Fruit fly (Drosophila melanogaster) whole organism, embryonic: ENCODE data around the gene Tehao.

Experiments used
- BtbVII ChIP-seq: fragments of 200-800 bp; sonication (Bioruptor generic); optimal IDR thresholded peaks from 3 replicates; lab custom pipeline; 2017; ENCODE audit warnings: missing biosample characterization, mild to moderate bottlenecking, missing genetic modification characterization
- CG12659 ChIP-seq: fragments of 200-800 bp; sonication (Bioruptor generic); optimal IDR thresholded peaks from 3 replicates; lab custom pipeline; 2017; ENCODE audit warnings: mild to moderate bottlenecking, missing biosample characterization, missing genetic modification reagents, missing genetic modification characterization
- CG13424 ChIP-seq: fragments of 200-800 bp; sonication (Bioruptor generic); optimal IDR thresholded peaks from 2 replicates; lab custom pipeline; 2019; ENCODE audit warnings: missing biosample characterization, mild to moderate bottlenecking, missing genetic modification characterization, moderate library complexity
- CG14667 ChIP-seq: fragments of 200-800 bp; sonication (Bioruptor generic); IDR thresholded peaks from 2 replicates; pipeline ENCODE4 v1.3.6; 2022; ENCODE audit warnings: missing biosample characterization, missing genetic modification characterization
- CG14710 ChIP-seq: fragments of 200-800 bp; sonication (Bioruptor generic); optimal IDR thresholded peaks from 3 replicates; lab custom pipeline; 2019; ENCODE audit warnings: missing biosample characterization, mild to moderate bottlenecking, missing genetic modification characterization, moderate library complexity
- CG15269 ChIP-seq: fragments of 200-800 bp; sonication (Bioruptor generic); optimal IDR thresholded peaks from 2 replicates; lab custom pipeline; 2018; ENCODE audit warnings: missing biosample characterization, mild to moderate bottlenecking, missing genetic modification characterization, moderate library complexity
- CG16815 ChIP-seq: fragments of 200-800 bp; sonication (Bioruptor generic); optimal IDR thresholded peaks from 3 replicates; lab custom pipeline; 2017; ENCODE audit warnings: missing biosample characterization, mild to moderate bottlenecking, missing genetic modification characterization
- CG16863 ChIP-seq: fragments of 200-800 bp; sonication (Bioruptor generic); optimal IDR thresholded peaks from 3 replicates; lab custom pipeline; 2016; ENCODE audit warnings: missing biosample characterization, missing genetic modification characterization
- CG2678 ChIP-seq: fragments of 200-800 bp; sonication (Bioruptor generic); optimal IDR thresholded peaks from 3 replicates; lab custom pipeline; 2019; ENCODE audit warnings: missing biosample characterization, mild to moderate bottlenecking, missing genetic modification characterization, moderate library complexity
- CG2889 ChIP-seq: fragments of 200-800 bp; sonication (Bioruptor generic); IDR thresholded peaks from 3 replicates; pipeline ENCODE4 v1.3.6; 2022; ENCODE audit warnings: missing biosample characterization, missing genetic modification characterization
- CG31224 ChIP-seq: fragments of 200-800 bp; sonication (Bioruptor generic); IDR thresholded peaks from 2 replicates; pipeline ENCODE4 v1.3.6; 2022; ENCODE audit warnings: missing biosample characterization, missing genetic modification characterization
- CG3281 ChIP-seq: fragments of 200-800 bp; sonication (Bioruptor generic); optimal IDR thresholded peaks from 3 replicates; lab custom pipeline; 2017; ENCODE audit warnings: missing biosample characterization, mild to moderate bottlenecking, missing genetic modification characterization
- CG34376 ChIP-seq: fragments of 200-800 bp; sonication (Bioruptor generic); optimal IDR thresholded peaks from 2 replicates; lab custom pipeline; 2018; ENCODE audit warnings: missing biosample characterization, mild to moderate bottlenecking, missing genetic modification characterization
- CG4730 ChIP-seq: fragments of 200-800 bp; sonication (Bioruptor generic); IDR thresholded peaks from 2 replicates; pipeline ENCODE4 v1.3.6; 2022; ENCODE audit warnings: missing biosample characterization, missing genetic modification characterization
- CG6854 ChIP-seq: fragments of 200-800 bp; sonication (Bioruptor generic); optimal IDR thresholded peaks from 3 replicates; lab custom pipeline; 2017; ENCODE audit warnings: missing biosample characterization, mild to moderate bottlenecking, missing genetic modification characterization
- CG7357 ChIP-seq: fragments of 200-800 bp; sonication (Bioruptor generic); IDR thresholded peaks from 3 replicates; pipeline ENCODE4 v1.3.6; 2022; ENCODE audit warnings: missing biosample characterization, missing genetic modification characterization
- CG7556 ChIP-seq: fragments of 200-800 bp; sonication (Bioruptor generic); optimal IDR thresholded peaks from 2 replicates; lab custom pipeline; 2017; ENCODE audit warnings: missing biosample characterization, mild to moderate bottlenecking, missing genetic modification characterization
- CG7839 ChIP-seq: fragments of 200-800 bp; sonication (Bioruptor generic); optimal IDR thresholded peaks from 3 replicates; lab custom pipeline; 2018; ENCODE audit warnings: missing biosample characterization, mild to moderate bottlenecking, missing genetic modification characterization, moderate library complexity
- CG8359 ChIP-seq: fragments of 200-800 bp; sonication (Bioruptor generic); optimal IDR thresholded peaks from 2 replicates; lab custom pipeline; 2017; ENCODE audit warnings: missing biosample characterization, mild to moderate bottlenecking, missing genetic modification characterization, borderline replicate concordance
- CG9817 ChIP-seq: fragments of 200-800 bp; sonication (Bioruptor generic); optimal IDR thresholded peaks from 2 replicates; lab custom pipeline; 2018; ENCODE audit warnings: missing biosample characterization, mild to moderate bottlenecking, missing genetic modification characterization, moderate library complexity
- CoRest ChIP-seq: fragments of 200-800 bp; sonication (Bioruptor generic); optimal IDR thresholded peaks from 3 replicates; lab custom pipeline; 2018; ENCODE audit warnings: missing biosample characterization, mild to moderate bottlenecking, missing genetic modification characterization, moderate library complexity
- Deaf1 ChIP-seq: fragments of 200-800 bp; optimal IDR thresholded peaks from 3 replicates; lab custom pipeline; 2019; ENCODE audit warnings: missing biosample characterization, mild to moderate bottlenecking, missing genetic modification characterization, moderate library complexity
- Doc3 ChIP-seq: fragments of 200-800 bp; sonication (Bioruptor generic); IDR thresholded peaks from 3 replicates; pipeline ENCODE4 v1.3.6; 2022; ENCODE audit warnings: missing biosample characterization, missing genetic modification characterization; ENCODE audit not compliant: partially characterized antibody
- Dref ChIP-seq: fragments of 200-800 bp; sonication (Bioruptor generic); IDR thresholded peaks from 2 replicates; pipeline ENCODE4 v1.3.6; 2022; ENCODE audit warnings: missing biosample characterization, missing genetic modification characterization
- Fer3 ChIP-seq: fragments of 200-800 bp; sonication (Bioruptor generic); optimal IDR thresholded peaks from 2 replicates; lab custom pipeline; 2018; ENCODE audit warnings: missing biosample characterization, mild to moderate bottlenecking, missing genetic modification characterization, moderate library complexity
- HLH54F ChIP-seq: fragments of 200-800 bp; sonication (Bioruptor generic); optimal IDR thresholded peaks from 3 replicates; lab custom pipeline; 2016; ENCODE audit warnings: missing biosample characterization, missing genetic modification characterization
- Hsf ChIP-seq: fragments of 200-800 bp; sonication (Bioruptor generic); optimal IDR thresholded peaks from 3 replicates; lab custom pipeline; 2016; ENCODE audit warnings: missing biosample characterization, missing genetic modification characterization
- Meics ChIP-seq: fragments of 200-800 bp; sonication (Bioruptor generic); optimal IDR thresholded peaks from 2 replicates; lab custom pipeline; 2017; ENCODE audit warnings: missing biosample characterization, mild to moderate bottlenecking, missing genetic modification characterization
- Pdp1 ChIP-seq, 2 experiments: fragments of 200-800 bp; sonication (Bioruptor generic); optimal IDR thresholded peaks; 3 replicates each; lab custom pipeline; 2016; ENCODE audit warnings: missing biosample characterization in 2 of 2, missing genetic modification characterization in 2 of 2, mild to moderate bottlenecking in 1 of 2, moderate library complexity in 1 of 2
- Rfx ChIP-seq: fragments of 200-800 bp; sonication (Bioruptor generic); IDR thresholded peaks from 2 replicates; pipeline ENCODE4 v1.3.6; 2022; ENCODE audit warnings: missing biosample characterization, missing genetic modification characterization
- Xbp1 ChIP-seq: fragments of 200-800 bp; sonication (Bioruptor generic); optimal IDR thresholded peaks from 3 replicates; lab custom pipeline; 2016; ENCODE audit warnings: missing biosample characterization, mild to moderate bottlenecking, missing genetic modification characterization
- bab2 ChIP-seq: fragments of 200-800 bp; sonication (Bioruptor generic); optimal IDR thresholded peaks from 2 replicates; lab custom pipeline; 2016; ENCODE audit warnings: missing biosample characterization, missing genetic modification characterization
- bcd ChIP-seq: fragments of 200-800 bp; sonication (Bioruptor generic); optimal IDR thresholded peaks from 2 replicates; lab custom pipeline; 2017; ENCODE audit warnings: missing biosample characterization, mild to moderate bottlenecking, missing genetic modification characterization
- chinmo ChIP-seq: fragments of 200-800 bp; sonication (Bioruptor generic); IDR thresholded peaks from 4 replicates; pipeline ENCODE4 v1.3.6; 2022; ENCODE audit warnings: missing biosample characterization, missing genetic modification characterization; ENCODE audit not compliant: partially characterized antibody
- dpn ChIP-seq, 2 experiments: fragments of 200-800 bp; sonication (Bioruptor generic); optimal IDR thresholded peaks; 3 replicates each; lab custom pipeline; 2016; ENCODE audit warnings: missing biosample characterization in 2 of 2, missing genetic modification characterization in 2 of 2
- gem ChIP-seq: fragments of 200-800 bp; sonication (Bioruptor generic); optimal IDR thresholded peaks from 2 replicates; lab custom pipeline; 2019; ENCODE audit warnings: missing biosample characterization, mild to moderate bottlenecking, missing genetic modification characterization, moderate library complexity
- ind ChIP-seq: fragments of 200-800 bp; sonication (Bioruptor generic); optimal IDR thresholded peaks from 3 replicates; lab custom pipeline; 2016; ENCODE audit warnings: missing biosample characterization, missing genetic modification characterization
- lilli ChIP-seq: fragments of 200-800 bp; sonication (Bioruptor generic); optimal IDR thresholded peaks from 3 replicates; lab custom pipeline; 2016; ENCODE audit warnings: missing biosample characterization, missing genetic modification characterization
- lmd ChIP-seq: fragments of 200-800 bp; sonication (Bioruptor generic); IDR thresholded peaks from 2 replicates; pipeline ENCODE4 v1.3.6; 2022; ENCODE audit warnings: missing biosample characterization, missing genetic modification characterization
- maf-S ChIP-seq: fragments of 200-800 bp; sonication (Bioruptor generic); optimal IDR thresholded peaks from 2 replicates; lab custom pipeline; 2016; ENCODE audit warnings: missing biosample characterization, missing genetic modification characterization
- prd ChIP-seq, 3 experiments: fragments of >200 bp in 2 of 3; fragments of 200-800 bp in 1 of 3; sonication (Bioruptor generic) in 1 of 3; optimal IDR thresholded peaks in 2 of 3; IDR thresholded peaks in 1 of 3; 2 replicates in 2 of 3; 3 replicates in 1 of 3; pipeline versions ENCODE4 v1.3.6 to Lab custom; 2017 to 2022; ENCODE audit warnings: missing biosample characterization in 1 of 3, missing genetic modification characterization in 1 of 3
- psq ChIP-seq: fragments of 200-800 bp; sonication (Bioruptor generic); optimal IDR thresholded peaks from 2 replicates; lab custom pipeline; 2017; ENCODE audit warnings: missing biosample characterization, missing genetic modification characterization
- scrt ChIP-seq: fragments of 200-800 bp; sonication (Bioruptor generic); optimal IDR thresholded peaks from 2 replicates; lab custom pipeline; 2018; ENCODE audit warnings: missing biosample characterization, mild to moderate bottlenecking, missing genetic modification characterization, moderate library complexity
- sens ChIP-seq: fragments of 200-800 bp; sonication (Bioruptor generic); peaks from one replicate; lab custom pipeline; 2016; ENCODE audit warnings: missing biosample characterization, missing genetic modification characterization
- slbo ChIP-seq: fragments of 200-800 bp; sonication (Bioruptor generic); IDR thresholded peaks from 2 replicates; pipeline ENCODE4 v1.3.6; 2022; ENCODE audit warnings: missing biosample characterization, missing genetic modification characterization
- tio ChIP-seq: fragments of 200-800 bp; sonication (Bioruptor generic); optimal IDR thresholded peaks from 2 replicates; lab custom pipeline; 2017; ENCODE audit warnings: missing biosample characterization, missing genetic modification characterization, inconsistent platforms
- zfh1 ChIP-seq: fragments of 200-800 bp; sonication (Bioruptor generic); IDR thresholded peaks from 3 replicates; pipeline ENCODE4 v1.3.6; 2022; ENCODE audit warnings: missing biosample characterization, missing genetic modification characterization

Tehao gene

dm6 chr2L:13460911-13461866 lies 25.8 kb downstream of the Tehao start, which contains the start of gene CG46308 (continued):
- TF ChIP-seq zfh1 (GFP tag; lab: Robert Waterston, UW) (no peak), bcd (GFP tag; lab: Kevin White, UChicago) (peak; percentile 25), sens (GFP tag; lab: Kevin White, UChicago) (peak; percentile 60), HLH54F (GFP tag; lab: Kevin White, UChicago) (peak; percentile 20), CG15269 (tag; lab: Kevin White, UChicago) (peak; percentile 54), CG7357 (no peak), CG7556 (GFP tag; lab: Kevin White, UChicago) (peak; percentile 67), Meics (peak; percentile 62), CG31224 (GFP tag; lab: Robert Waterston, UW) (peak; percentile 9; the same call in 1 of the 2 replicates), lilli (peak; percentile 39), scrt (GFP tag; lab: Kevin White, UChicago) (peak; percentile 24), ind (peak; percentile 20), CG34376 (GFP tag; lab: Kevin White, UChicago) (peak; percentile 0), dpn (GFP tag; optimal IDR thresholded peaks at IDR 0.05; lab: Kevin White, UChicago) (peak; percentile 14 to 28), CG14710 (tag; lab: Kevin White, UChicago) (no peak), CG12659 (GFP tag; lab: Kevin White, UChicago) (peak; percentile 7), maf-S (GFP tag; lab: Kevin White, UChicago) (peak; percentile 8), slbo (GFP tag; lab: Robert Waterston, UW) (peak; percentile 36; the same call in 1 of the 2 replicates), CG3281 (GFP tag; lab: Kevin White, UChicago) (peak; percentile 49), psq (GFP tag; lab: Kevin White, UChicago) (no peak), Pdp1 (GFP tag; optimal IDR thresholded peaks at IDR 0.05; lab: Kevin White, UChicago) (peak in 1 of 2 experiments; percentile 31), CG16863 (no peak), Doc3 (GFP tag; lab: Robert Waterston, UW) (no peak), Deaf1 (tag; lab: Kevin White, UChicago) (peak; percentile 93), CG9817 (tag; lab: Kevin White, UChicago) (peak; percentile 16), CG13424 (tag; lab: Kevin White, UChicago) (peak; percentile 44), Hsf (GFP tag; lab: Kevin White, UChicago) (peak; percentile 17), CG16815 (peak; percentile 14), Fer3 (tag; lab: Kevin White, UChicago) (peak; percentile 41), CG8359 (no peak), tio (GFP tag; lab: Kevin White, UChicago) (peak; percentile 10), CoRest (tag; lab: Kevin White, UChicago) (peak; percentile 38), gem (tag; lab: Kevin White, UChicago) (peak; percentile 52), CG6854 (GFP tag; lab: Kevin White, UChicago) (peak; percentile 48), CG4730 (GFP tag; lab: Robert Waterston, UW) (no peak), lmd (peak; percentile 34; the same call in 1 of the 2 replicates), Xbp1 (GFP tag; lab: Kevin White, UChicago) (peak; percentile 26), CG2678 (tag; lab: Kevin White, UChicago) (peak; percentile 71), CG14667 (GFP tag; lab: Robert Waterston, UW) (0 out of 2 replicates have a peak, but pooled peaks have one; percentile 6), BtbVII (peak; percentile 8), Rfx (GFP tag; lab: Robert Waterston, UW) (0 out of 2 replicates have a peak, but pooled peaks have one; percentile 10), prd (optimal IDR thresholded peaks at IDR 0.05; lab: Kevin White, UChicago) (no peak), prd (GFP tag; IDR thresholded peaks at IDR 0.05; lab: Robert Waterston, UW) (peak; percentile 45; the same call in 2 of the 3 replicates), Dref (GFP tag; lab: Robert Waterston, UW) (no peak), CG7839 (tag; lab: Kevin White, UChicago) (peak; percentile 57), CG2889 (GFP tag; lab: Robert Waterston, UW) (no peak), bab2 (GFP tag; lab: Kevin White, UChicago) (peak; percentile 2), chinmo (GFP tag; lab: Robert Waterston, UW) (0 out of 4 replicates have a peak, but pooled peaks have one; percentile 20)
